Worm (Caenorhabditis elegans) whole organism, young adult: ENCODE results near the gene Y59C2A.1.

Experiments used
- Y53G8AR.9 ChIP-seq: fragments of 200-800 bp; sonication (Bioruptor generic); conservative IDR thresholded peaks from 2 replicates; pipeline ENCODE4 v1.3.6; 2022; ENCODE audit warnings: missing genetic modification reagents, missing genetic modification characterization, missing compliant biosample characterization
- ama-1 ChIP-seq, 3 experiments: fragments of 150-350 bp in 1 of 3; sonication (generic microtip) in 2 of 3; optimal IDR thresholded peaks; 2 replicates each; lab custom pipeline; 2014 to 2018; ENCODE audit warnings: missing biosample characterization in 2 of 3, missing genetic modification characterization in 2 of 3, missing genetic modification reagents in 2 of 3
- die-1 ChIP-seq: sonication (generic microtip); optimal IDR thresholded peaks from 2 replicates; lab custom pipeline; 2016; ENCODE audit warnings: missing genotype, mild to moderate bottlenecking, missing genetic modification characterization, missing compliant biosample characterization
- egl-18 ChIP-seq: fragments of 200-800 bp; sonication (Bioruptor generic); IDR thresholded peaks from 2 replicates; pipeline ENCODE4 v1.3.6; 2022; ENCODE audit warnings: missing genetic modification reagents, missing genetic modification characterization, missing compliant biosample characterization
- hmg-1.2 ChIP-seq: fragments of 200-800 bp; sonication (Bioruptor generic); IDR thresholded peaks from 2 replicates; pipeline ENCODE4 v1.3.6; 2022; ENCODE audit warnings: missing genetic modification reagents, missing genetic modification characterization, missing compliant biosample characterization
- lir-1 ChIP-seq: fragments of 200-800 bp; sonication (Bioruptor generic); conservative IDR thresholded peaks from 2 replicates; pipeline ENCODE4 v1.3.6; 2022; ENCODE audit warnings: missing genetic modification reagents, missing genetic modification characterization, missing compliant biosample characterization
- nfyb-1 ChIP-seq: fragments of 200-800 bp; sonication (Bioruptor generic); IDR thresholded peaks from 2 replicates; pipeline ENCODE4 v1.3.6; 2022; ENCODE audit warnings: missing genetic modification reagents, missing genetic modification characterization, missing compliant biosample characterization
- unc-130 ChIP-seq: sonication (generic microtip); optimal IDR thresholded peaks from 2 replicates; lab custom pipeline; 2016; ENCODE audit warnings: missing genetic modification reagents, missing genetic modification characterization, missing compliant biosample characterization
- ztf-26 ChIP-seq: sonication (generic microtip); optimal IDR thresholded peaks from 2 replicates; lab custom pipeline; 2017; ENCODE audit warnings: missing genetic modification characterization, missing compliant biosample characterization

DNA sequence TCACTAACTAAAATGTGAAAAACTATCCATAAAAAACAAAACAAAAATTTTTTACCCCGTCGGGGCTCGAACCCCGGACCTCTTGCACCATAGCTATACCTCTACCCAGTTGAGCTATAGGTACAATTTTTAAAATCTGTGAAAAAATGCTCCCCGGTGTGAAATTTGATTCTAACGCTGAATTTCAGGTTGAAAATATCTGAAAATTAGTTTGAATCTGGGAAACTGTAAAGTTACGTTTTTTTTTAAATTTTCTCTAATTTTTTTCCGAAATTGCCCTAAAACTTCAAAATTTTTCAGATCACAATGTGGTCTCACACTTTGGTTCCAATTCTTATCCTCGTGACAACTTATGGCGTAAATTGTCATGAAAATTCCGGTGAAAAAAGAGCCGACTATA, at the start of gene Y59C2A.1:
- no peak for TF ChIP-seq hmg-1.2 (GFP tag; lab: Robert Waterston, UW)
- no peak for TF ChIP-seq ama-1 (optimal IDR thresholded peaks at IDR 0.05; lab: Kevin White, UChicago)
- TF ChIP-seq ama-1 (GFP tag; optimal IDR thresholded peaks at IDR 0.05; lab: Kevin White, UChicago), result no peak
- no peak for TF ChIP-seq die-1 (tag; lab: Kevin White, UChicago)
- TF ChIP-seq egl-18 (GFP tag; lab: Robert Waterston, UW), result no peak
- TF ChIP-seq ztf-26 (tag; lab: Kevin White, UChicago), result no peak
- no peak for TF ChIP-seq nfyb-1 (GFP tag; lab: Robert Waterston, UW)
- no peak for TF ChIP-seq lir-1 (GFP tag; lab: Robert Waterston, UW)
- TF ChIP-seq Y53G8AR.9 (GFP tag; lab: Robert Waterston, UW), result no peak
- TF ChIP-seq unc-130 (GFP tag; lab: Kevin White, UChicago), result no peak
